Fruit fly (Drosophila melanogaster) whole organism, embryonic: ENCODE measurements around the gene Grip84.
A peak's percentile ranks its signal among the peaks of the same experiment; 100 is the strongest.

ENCODE experiments used
- BEAF-32 ChIP-seq: fragments of 200-800 bp; sonication (Bioruptor generic); optimal IDR thresholded peaks from 3 replicates; lab custom pipeline; 2017; ENCODE audit warnings: missing biosample characterization, missing genetic modification characterization, mild to moderate bottlenecking, moderate library complexity, missing genetic modification reagents
- CG10462 ChIP-seq: fragments of 200-800 bp; sonication (Bioruptor generic); optimal IDR thresholded peaks from 2 replicates; lab custom pipeline; 2016; ENCODE audit warnings: missing biosample characterization, missing genetic modification characterization
- CG10543 ChIP-seq: fragments of 200-800 bp; sonication (Bioruptor generic); optimal IDR thresholded peaks from 3 replicates; lab custom pipeline; 2017; ENCODE audit warnings: missing biosample characterization, mild to moderate bottlenecking, missing genetic modification characterization, moderate library complexity
- CG12236 ChIP-seq: fragments of 200-800 bp; sonication (Bioruptor generic); optimal IDR thresholded peaks from 2 replicates; lab custom pipeline; 2016; ENCODE audit warnings: missing biosample characterization, missing genetic modification characterization
- CG13287 ChIP-seq: fragments of 200-800 bp; sonication (Bioruptor generic); IDR thresholded peaks from 2 replicates; pipeline ENCODE4 v1.3.6; 2022; ENCODE audit warnings: missing biosample characterization, missing genetic modification characterization; ENCODE audit not compliant: partially characterized antibody
- CG14965 ChIP-seq: fragments of 200-800 bp; sonication (Bioruptor generic); optimal IDR thresholded peaks from 2 replicates; lab custom pipeline; 2016; ENCODE audit warnings: missing biosample characterization, missing genetic modification characterization, borderline replicate concordance
- CG15479 ChIP-seq: fragments of 200-800 bp; sonication (Bioruptor generic); optimal IDR thresholded peaks from 3 replicates; lab custom pipeline; 2019; ENCODE audit warnings: missing biosample characterization, mild to moderate bottlenecking, missing genetic modification characterization, moderate library complexity
- CG16863 ChIP-seq: fragments of 200-800 bp; sonication (Bioruptor generic); optimal IDR thresholded peaks from 3 replicates; lab custom pipeline; 2016; ENCODE audit warnings: missing biosample characterization, missing genetic modification characterization
- CG17186 ChIP-seq: fragments of 200-800 bp; sonication (Bioruptor generic); optimal IDR thresholded peaks from 3 replicates; lab custom pipeline; 2017; ENCODE audit warnings: missing biosample characterization, missing genetic modification reagents, missing genetic modification characterization
- CG1832 ChIP-seq: fragments of 200-800 bp; sonication (Bioruptor generic); optimal IDR thresholded peaks from 2 replicates; lab custom pipeline; 2017; ENCODE audit warnings: missing biosample characterization, mild to moderate bottlenecking, missing genetic modification characterization, inconsistent platforms
- CG32532 ChIP-seq: fragments of 200-800 bp; sonication (Bioruptor generic); IDR thresholded peaks from 2 replicates; pipeline ENCODE4 v1.3.6; 2022; ENCODE audit warnings: missing biosample characterization, missing genetic modification characterization
- CG33557 ChIP-seq: fragments of 200-800 bp; sonication (Bioruptor generic); optimal IDR thresholded peaks from 2 replicates; lab custom pipeline; 2019; ENCODE audit warnings: missing biosample characterization, mild to moderate bottlenecking, missing genetic modification characterization, moderate library complexity
- CG4820 ChIP-seq: fragments of 200-800 bp; sonication (Bioruptor generic); optimal IDR thresholded peaks from 3 replicates; lab custom pipeline; 2016; ENCODE audit warnings: missing biosample characterization, missing genetic modification characterization
- CG9727 ChIP-seq: fragments of 200-800 bp; sonication (Bioruptor generic); optimal IDR thresholded peaks from 3 replicates; lab custom pipeline; 2017; ENCODE audit warnings: missing biosample characterization, mild to moderate bottlenecking, missing genetic modification characterization
- Dek ChIP-seq: fragments of 200-800 bp; sonication (Bioruptor generic); optimal IDR thresholded peaks from 3 replicates; lab custom pipeline; 2019; ENCODE audit warnings: missing biosample characterization, mild to moderate bottlenecking, missing genetic modification characterization, moderate library complexity
- Dref ChIP-seq: fragments of 200-800 bp; sonication (Bioruptor generic); IDR thresholded peaks from 2 replicates; pipeline ENCODE4 v1.3.6; 2022; ENCODE audit warnings: missing biosample characterization, missing genetic modification characterization
- GATAe ChIP-seq: fragments of 200-800 bp; sonication (Bioruptor generic); conservative IDR thresholded peaks from 2 replicates; pipeline ENCODE4 v1.3.6; 2022; ENCODE audit warnings: missing biosample characterization, missing genetic modification characterization
- Hr78 ChIP-seq, 2 experiments: fragments of 200-800 bp in 1 of 2; fragments of >200 bp in 1 of 2; sonication (Bioruptor generic) in 1 of 2; optimal IDR thresholded peaks; 2 replicates each; lab custom pipeline; 2017 to 2019; ENCODE audit warnings: missing biosample characterization in 2 of 2, missing genetic modification characterization in 2 of 2, mild to moderate bottlenecking in 1 of 2, moderate library complexity in 1 of 2
- MESR4 ChIP-seq: fragments of 200-800 bp; sonication (Bioruptor generic); optimal IDR thresholded peaks from 2 replicates; lab custom pipeline; 2018; ENCODE audit warnings: missing biosample characterization, mild to moderate bottlenecking, missing genetic modification characterization, moderate library complexity
- Med ChIP-seq: fragments of 200-800 bp; sonication (Bioruptor generic); peaks from one replicate; lab custom pipeline; 2016; ENCODE audit warnings: missing biosample characterization, missing genetic modification characterization, mild to moderate bottlenecking, inconsistent platforms, moderate library complexity
- Meics ChIP-seq: fragments of 200-800 bp; sonication (Bioruptor generic); optimal IDR thresholded peaks from 2 replicates; lab custom pipeline; 2017; ENCODE audit warnings: missing biosample characterization, mild to moderate bottlenecking, missing genetic modification characterization
- NFAT ChIP-seq: fragments of 200-800 bp; sonication (Bioruptor generic); IDR thresholded peaks from 2 replicates; pipeline ENCODE4 v1.3.6; 2022; ENCODE audit warnings: missing biosample characterization, missing genetic modification characterization
- Pdp1 ChIP-seq, 2 experiments: fragments of 200-800 bp; sonication (Bioruptor generic); optimal IDR thresholded peaks; 3 replicates each; lab custom pipeline; 2016; ENCODE audit warnings: missing biosample characterization in 2 of 2, missing genetic modification characterization in 2 of 2, mild to moderate bottlenecking in 1 of 2, moderate library complexity in 1 of 2
- Scr ChIP-seq: fragments of 200-800 bp; sonication (Bioruptor generic); IDR thresholded peaks from 2 replicates; pipeline ENCODE4 v1.3.6; 2022; ENCODE audit warnings: missing biosample characterization, missing genetic modification characterization; ENCODE audit not compliant: partially characterized antibody
- Six4 ChIP-seq: fragments of 200-800 bp; sonication (Bioruptor generic); optimal IDR thresholded peaks from 2 replicates; lab custom pipeline; 2016; ENCODE audit warnings: missing biosample characterization, missing genetic modification characterization
- Sox100B ChIP-seq: fragments of 200-800 bp; sonication (Bioruptor generic); optimal IDR thresholded peaks from 3 replicates; lab custom pipeline; 2018; ENCODE audit warnings: missing biosample characterization, mild to moderate bottlenecking, missing genetic modification characterization
- bigmax ChIP-seq: fragments of 200-800 bp; sonication (Bioruptor generic); optimal IDR thresholded peaks from 2 replicates; lab custom pipeline; 2018; ENCODE audit warnings: missing biosample characterization, mild to moderate bottlenecking, missing genetic modification characterization
- crol ChIP-seq: fragments of 200-800 bp; sonication (Bioruptor generic); IDR thresholded peaks from 2 replicates; pipeline ENCODE4 v1.3.6; 2022; ENCODE audit warnings: missing biosample characterization, missing genetic modification characterization
- gem ChIP-seq: fragments of 200-800 bp; sonication (Bioruptor generic); optimal IDR thresholded peaks from 2 replicates; lab custom pipeline; 2019; ENCODE audit warnings: missing biosample characterization, mild to moderate bottlenecking, missing genetic modification characterization, moderate library complexity
- gfzf ChIP-seq: fragments of 200-800 bp; sonication (Bioruptor generic); optimal IDR thresholded peaks from 2 replicates; lab custom pipeline; 2016; ENCODE audit warnings: missing biosample characterization, mild to moderate bottlenecking, missing genetic modification characterization, moderate library complexity
- grn ChIP-seq: fragments of 200-800 bp; sonication (Bioruptor generic); optimal IDR thresholded peaks from 3 replicates; lab custom pipeline; 2017; ENCODE audit warnings: missing biosample characterization, missing genetic modification characterization
- pho ChIP-seq: fragments of 200-800 bp; sonication (Bioruptor generic); optimal IDR thresholded peaks from 2 replicates; lab custom pipeline; 2016; ENCODE audit warnings: missing biosample characterization, missing genetic modification characterization
- pzg ChIP-seq: fragments of 200-800 bp; sonication (Bioruptor generic); optimal IDR thresholded peaks from 3 replicates; lab custom pipeline; 2018; ENCODE audit warnings: missing biosample characterization, mild to moderate bottlenecking, missing genetic modification characterization, moderate library complexity
- sens-2 ChIP-seq: fragments of 200-800 bp; sonication (Bioruptor generic); IDR thresholded peaks from 2 replicates; pipeline ENCODE4 v1.3.6; 2022; ENCODE audit warnings: missing biosample characterization, missing genetic modification characterization
- sim ChIP-seq: fragments of 200-800 bp; sonication (Bioruptor generic); IDR thresholded peaks from 2 replicates; pipeline ENCODE4 v1.3.6; 2022; ENCODE audit warnings: missing biosample characterization, missing genetic modification characterization
- sisA ChIP-seq: fragments of 200-800 bp; sonication (Bioruptor generic); IDR thresholded peaks from 2 replicates; pipeline ENCODE4 v1.3.6; 2022; ENCODE audit warnings: missing biosample characterization, missing genetic modification characterization
- sna ChIP-seq: fragments of 200-800 bp; sonication (Bioruptor generic); IDR thresholded peaks from 2 replicates; pipeline ENCODE4 v1.3.6; 2022; ENCODE audit warnings: missing biosample characterization, missing genetic modification characterization; ENCODE audit not compliant: partially characterized antibody
- unc-4 ChIP-seq: fragments of 200-800 bp; sonication (Bioruptor generic); IDR thresholded peaks from 2 replicates; pipeline ENCODE4 v1.3.6; 2022; ENCODE audit warnings: missing biosample characterization, missing genetic modification characterization; ENCODE audit not compliant: partially characterized antibody

The Grip84 gene

DNA sequence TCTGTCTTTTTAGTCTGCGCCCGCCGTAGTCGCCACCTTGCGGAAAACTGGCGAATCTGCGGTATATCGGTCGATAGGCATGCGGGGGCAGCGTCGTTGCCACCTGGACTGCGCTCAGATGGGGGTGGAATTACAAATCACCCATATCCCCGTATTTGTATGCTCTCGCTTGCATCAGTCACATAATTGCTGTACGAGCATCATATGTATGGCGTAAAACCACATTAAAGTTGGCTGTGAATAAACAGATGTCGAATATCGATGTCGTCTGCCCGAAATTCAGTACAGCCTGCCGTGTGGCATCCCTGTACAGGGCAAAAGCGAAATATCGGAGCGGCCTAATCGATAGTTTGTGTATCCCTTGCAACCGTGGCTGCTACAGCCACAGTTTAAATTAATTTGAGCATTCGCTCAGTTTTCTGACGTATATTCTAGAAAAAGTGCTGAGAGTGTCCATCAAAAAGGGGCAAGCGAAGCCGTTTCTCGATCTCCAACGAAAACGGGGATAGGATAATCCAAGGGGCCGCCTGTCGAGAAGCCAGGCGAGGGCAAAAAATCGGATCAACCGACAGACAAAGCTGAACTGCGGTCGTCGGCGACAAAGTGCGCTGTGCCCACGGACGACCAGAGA is 43.7 kb downstream of the Grip84 start, which contains the start of the genes Idh3a and CoRest (continued):
- TF ChIP-seq BEAF-32 (GFP tag; lab: Kevin White, UChicago), result peak; percentile 90
- peak; percentile 4 for TF ChIP-seq CG4820 (GFP tag; lab: Kevin White, UChicago)
- peak; percentile 76 for TF ChIP-seq unc-4
- TF ChIP-seq CG16863, result no peak
- no peak for TF ChIP-seq Six4 (GFP tag; lab: Kevin White, UChicago)
- no peak for TF ChIP-seq CG33557 (GFP tag; lab: Kevin White, UChicago)
- 0 out of 2 replicates have a peak, but pooled peaks have one; percentile 17 for TF ChIP-seq NFAT
- TF ChIP-seq Dek (tag; lab: Kevin White, UChicago), result no peak
- no peak for TF ChIP-seq Sox100B (GFP tag; lab: Kevin White, UChicago)
- TF ChIP-seq CG9727 (GFP tag; lab: Kevin White, UChicago), result peak; percentile 38
- TF ChIP-seq sna (GFP tag; lab: Robert Waterston, UW), result peak; percentile 37; the same call in 1 of the 2 replicates
- peak; percentile 31 for TF ChIP-seq CG10543 (GFP tag; lab: Kevin White, UChicago)
- TF ChIP-seq MESR4 (GFP tag; lab: Kevin White, UChicago), result peak; percentile 8
- peak; percentile 73 for TF ChIP-seq CG13287 (GFP tag; lab: Robert Waterston, UW)
- TF ChIP-seq, all 482 proteins: peak for 136

DNA sequence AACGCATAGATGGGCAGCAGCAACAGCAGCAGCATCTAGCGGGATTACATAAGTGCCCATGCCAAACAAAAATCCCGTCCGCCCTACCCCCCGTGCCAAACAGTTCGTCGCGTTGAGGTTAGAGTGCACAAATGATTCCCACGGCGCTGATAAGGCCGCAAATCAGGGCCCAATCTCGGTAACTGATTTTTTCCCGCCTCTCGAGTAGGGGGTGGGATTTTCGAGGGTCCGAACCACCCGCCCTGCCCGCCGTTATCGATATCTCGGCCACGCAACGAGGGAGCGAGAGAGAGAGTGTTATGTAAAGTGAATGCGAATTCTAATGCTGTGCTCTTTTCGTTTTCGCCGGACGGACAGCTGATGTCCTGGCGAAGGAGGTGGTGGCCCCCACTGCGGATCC is 44.7 kb downstream of the Grip84 start:
- TF ChIP-seq Dref (peak; percentile 55), Pdp1 (GFP tag; optimal IDR thresholded peaks at IDR 0.05; lab: Kevin White, UChicago) (peak in 1 of 2 experiments; percentile 95), pzg (GFP tag; lab: Kevin White, UChicago) (peak; percentile 16), grn (GFP tag; lab: Kevin White, UChicago) (peak; percentile 81), bigmax (GFP tag; lab: Kevin White, UChicago) (peak; percentile 89), Scr (GFP tag; lab: Robert Waterston, UW) (0 out of 2 replicates have a peak, but pooled peaks have one; percentile 15), crol (GFP tag; lab: Robert Waterston, UW) (peak; percentile 78), sens-2 (GFP tag; lab: Robert Waterston, UW) (peak; percentile 62; the same call in 1 of the 2 replicates), CG32532 (GFP tag; lab: Robert Waterston, UW) (peak; percentile 32; the same call in 1 of the 2 replicates), sim (GFP tag; lab: Robert Waterston, UW) (no peak), Hr78 (GFP tag; optimal IDR thresholded peaks at IDR 0.05; lab: Kevin White, UChicago) (peak in 1 of 2 experiments; percentile 74), pho (GFP tag; lab: Kevin White, UChicago) (no peak), CG12236 (GFP tag; lab: Kevin White, UChicago) (no peak), CG17186 (GFP tag; lab: Kevin White, UChicago) (no peak), MESR4 (GFP tag; lab: Kevin White, UChicago) (peak; percentile 29), CG14965 (GFP tag; lab: Kevin White, UChicago) (no peak), sisA (no peak), CG15479 (GFP tag; lab: Kevin White, UChicago) (peak; percentile 79), CG1832 (GFP tag; lab: Kevin White, UChicago) (peak; percentile 51), GATAe (0 out of 2 replicates have a peak, but pooled peaks have one; percentile 11), gem (tag; lab: Kevin White, UChicago) (no peak), CG10462 (GFP tag; lab: Kevin White, UChicago) (no peak), gfzf (GFP tag; lab: Kevin White, UChicago) (no peak), Med (GFP tag; lab: Kevin White, UChicago) (peak; percentile 42), Meics (GFP tag; lab: Kevin White, UChicago) (no peak)
